Fruit fly (Drosophila melanogaster) whole organism, embryonic: ENCODE results near the gene CG3071.

Experiments
- Asciz ChIP-seq: fragments of 200-800 bp; sonication (Bioruptor generic); optimal IDR thresholded peaks from 2 replicates; lab custom pipeline; 2017; ENCODE audit warnings: missing biosample characterization, mild to moderate bottlenecking, missing genetic modification characterization, missing genetic modification reagents
- BtbVII ChIP-seq: fragments of 200-800 bp; sonication (Bioruptor generic); optimal IDR thresholded peaks from 3 replicates; lab custom pipeline; 2017; ENCODE audit warnings: missing biosample characterization, mild to moderate bottlenecking, missing genetic modification characterization
- CG10267 ChIP-seq: fragments of 200-800 bp; sonication (Bioruptor generic); optimal IDR thresholded peaks from 2 replicates; lab custom pipeline; 2018; ENCODE audit warnings: missing biosample characterization, mild to moderate bottlenecking, missing genetic modification characterization, moderate library complexity
- CG11456 ChIP-seq: fragments of 200-800 bp; sonication (Bioruptor generic); IDR thresholded peaks from 3 replicates; pipeline ENCODE4 v1.3.6; 2022; ENCODE audit warnings: missing biosample characterization, missing genetic modification characterization
- CG12104 ChIP-seq: fragments of 200-800 bp; sonication (Bioruptor generic); optimal IDR thresholded peaks from 3 replicates; lab custom pipeline; 2016; ENCODE audit warnings: missing biosample characterization, missing genetic modification characterization
- CG12299 ChIP-seq: fragments of 200-800 bp; sonication (Bioruptor generic); optimal IDR thresholded peaks from 2 replicates; lab custom pipeline; 2018; ENCODE audit warnings: missing biosample characterization, mild to moderate bottlenecking, missing genetic modification characterization
- CG12659 ChIP-seq: fragments of 200-800 bp; sonication (Bioruptor generic); optimal IDR thresholded peaks from 3 replicates; lab custom pipeline; 2017; ENCODE audit warnings: mild to moderate bottlenecking, missing biosample characterization, missing genetic modification reagents, missing genetic modification characterization
- CG13296 ChIP-seq: fragments of 200-800 bp; sonication (Bioruptor generic); optimal IDR thresholded peaks from 3 replicates; lab custom pipeline; 2018; ENCODE audit warnings: missing biosample characterization, mild to moderate bottlenecking, missing genetic modification characterization
- CG13775 ChIP-seq: fragments of 200-800 bp; sonication (Bioruptor generic); optimal IDR thresholded peaks from 3 replicates; lab custom pipeline; 2017; ENCODE audit warnings: missing biosample characterization, mild to moderate bottlenecking, missing genetic modification characterization
- CG1603 ChIP-seq: fragments of 200-800 bp; sonication (Bioruptor generic); optimal IDR thresholded peaks from 2 replicates; lab custom pipeline; 2019; ENCODE audit warnings: missing biosample characterization, mild to moderate bottlenecking, missing genetic modification characterization, moderate library complexity
- CG16863 ChIP-seq: fragments of 200-800 bp; sonication (Bioruptor generic); optimal IDR thresholded peaks from 3 replicates; lab custom pipeline; 2016; ENCODE audit warnings: missing biosample characterization, missing genetic modification characterization
- CG17359 ChIP-seq: fragments of 200-800 bp; sonication (Bioruptor generic); optimal IDR thresholded peaks from 3 replicates; lab custom pipeline; 2018; ENCODE audit warnings: missing biosample characterization, mild to moderate bottlenecking, missing genetic modification characterization, moderate library complexity
- CG17829 ChIP-seq: fragments of 200-800 bp; optimal IDR thresholded peaks from 2 replicates; lab custom pipeline; 2019; ENCODE audit warnings: missing biosample characterization, mild to moderate bottlenecking, missing genetic modification characterization, moderate library complexity
- CG1792 ChIP-seq: fragments of 200-800 bp; sonication (Bioruptor generic); optimal IDR thresholded peaks from 2 replicates; lab custom pipeline; 2016; ENCODE audit warnings: missing biosample characterization, missing genetic modification characterization
- CG18262 ChIP-seq: fragments of 200-800 bp; optimal IDR thresholded peaks from 3 replicates; lab custom pipeline; 2019; ENCODE audit warnings: missing biosample characterization, mild to moderate bottlenecking, missing genetic modification characterization, moderate library complexity
- CG2712 ChIP-seq: fragments of 200-800 bp; optimal IDR thresholded peaks from 3 replicates; lab custom pipeline; 2019; ENCODE audit warnings: missing biosample characterization, mild to moderate bottlenecking, missing genetic modification characterization, moderate library complexity
- CG31224 ChIP-seq: fragments of 200-800 bp; sonication (Bioruptor generic); IDR thresholded peaks from 2 replicates; pipeline ENCODE4 v1.3.6; 2022; ENCODE audit warnings: missing biosample characterization, missing genetic modification characterization
- CG3847 ChIP-seq: fragments of 200-800 bp; sonication (Bioruptor generic); IDR thresholded peaks from 2 replicates; pipeline ENCODE4 v1.3.6; 2022; ENCODE audit warnings: missing biosample characterization, missing genetic modification characterization
- CG4360 ChIP-seq: fragments of 200-800 bp; sonication (Bioruptor generic); IDR thresholded peaks from 2 replicates; pipeline ENCODE4 v1.3.6; 2022; ENCODE audit warnings: missing biosample characterization, missing genetic modification characterization
- CG4707 ChIP-seq: fragments of 200-800 bp; sonication (Bioruptor generic); optimal IDR thresholded peaks from 2 replicates; lab custom pipeline; 2018; ENCODE audit warnings: missing biosample characterization, mild to moderate bottlenecking, missing genetic modification characterization, moderate library complexity
- CG4730 ChIP-seq: fragments of 200-800 bp; sonication (Bioruptor generic); IDR thresholded peaks from 2 replicates; pipeline ENCODE4 v1.3.6; 2022; ENCODE audit warnings: missing biosample characterization, missing genetic modification characterization
- CG6765 ChIP-seq: fragments of 200-800 bp; sonication (Bioruptor generic); optimal IDR thresholded peaks from 3 replicates; lab custom pipeline; 2017; ENCODE audit warnings: missing biosample characterization, mild to moderate bottlenecking, missing genetic modification characterization
- CG7372 ChIP-seq: fragments of 200-800 bp; sonication (Bioruptor generic); IDR thresholded peaks from 2 replicates; pipeline ENCODE4 v1.3.6; 2022; ENCODE audit warnings: missing biosample characterization, missing genetic modification characterization
- CG7786 ChIP-seq: fragments of 200-800 bp; sonication (Bioruptor generic); optimal IDR thresholded peaks from 2 replicates; lab custom pipeline; 2016; ENCODE audit warnings: missing biosample characterization, missing genetic modification characterization
- CG8290 ChIP-seq, 3 experiments: fragments of 200-800 bp; sonication (Bioruptor generic); optimal IDR thresholded peaks; 2 replicates each; lab custom pipeline; 2016 to 2019; ENCODE audit warnings: missing biosample characterization in 3 of 3, missing genetic modification characterization in 3 of 3, mild to moderate bottlenecking in 2 of 3, moderate library complexity in 1 of 3
- CG9609 ChIP-seq: fragments of 200-800 bp; sonication (Bioruptor generic); optimal IDR thresholded peaks from 3 replicates; lab custom pipeline; 2016; ENCODE audit warnings: missing biosample characterization, missing genetic modification characterization
- Camta ChIP-seq: fragments of 200-800 bp; sonication (Bioruptor generic); optimal IDR thresholded peaks from 2 replicates; lab custom pipeline; 2016; ENCODE audit warnings: missing biosample characterization, missing genetic modification characterization
- D19A ChIP-seq: fragments of 200-800 bp; optimal IDR thresholded peaks from 3 replicates; lab custom pipeline; 2019; ENCODE audit warnings: missing biosample characterization, mild to moderate bottlenecking, missing genetic modification characterization, moderate library complexity
- D19B ChIP-seq: fragments of 200-800 bp; sonication (Bioruptor generic); optimal IDR thresholded peaks from 2 replicates; lab custom pipeline; 2017; ENCODE audit warnings: missing biosample characterization, mild to moderate bottlenecking, missing genetic modification characterization
- Dek ChIP-seq: fragments of 200-800 bp; sonication (Bioruptor generic); optimal IDR thresholded peaks from 3 replicates; lab custom pipeline; 2019; ENCODE audit warnings: missing biosample characterization, mild to moderate bottlenecking, missing genetic modification characterization, moderate library complexity
- Ets65A ChIP-seq: fragments of 200-800 bp; sonication (Bioruptor generic); peaks from one replicate; lab custom pipeline; 2016; ENCODE audit warnings: missing biosample characterization, missing genetic modification characterization
- Gsc ChIP-seq: fragments of 200-800 bp; sonication (Bioruptor generic); IDR thresholded peaks from 2 replicates; pipeline ENCODE4 v1.3.6; 2022; ENCODE audit warnings: missing biosample characterization, missing genetic modification characterization
- Hr3 ChIP-seq: fragments of 200-800 bp; sonication (Bioruptor generic); optimal IDR thresholded peaks from 3 replicates; lab custom pipeline; 2016; ENCODE audit warnings: missing biosample characterization, missing genetic modification characterization
- Myb ChIP-seq: fragments of 200-800 bp; sonication (Bioruptor generic); optimal IDR thresholded peaks from 2 replicates; lab custom pipeline; 2016; ENCODE audit warnings: missing biosample characterization, missing genetic modification characterization
- Sry-β ChIP-seq: fragments of 200-800 bp; sonication (Bioruptor generic); optimal IDR thresholded peaks from 2 replicates; lab custom pipeline; 2018; ENCODE audit warnings: missing biosample characterization, mild to moderate bottlenecking, missing genetic modification characterization, moderate library complexity
- Vsx1 ChIP-seq: fragments of 200-800 bp; sonication (Bioruptor generic); optimal IDR thresholded peaks from 2 replicates; lab custom pipeline; 2017; ENCODE audit warnings: missing biosample characterization, mild to moderate bottlenecking, missing genetic modification characterization, missing genetic modification reagents
- btn ChIP-seq: fragments of 200-800 bp; sonication (Bioruptor generic); optimal IDR thresholded peaks from 2 replicates; lab custom pipeline; 2016; ENCODE audit warnings: missing biosample characterization, missing genetic modification characterization
- eyg ChIP-seq: fragments of 200-800 bp; sonication (Bioruptor generic); optimal IDR thresholded peaks from 3 replicates; lab custom pipeline; 2016; ENCODE audit warnings: missing biosample characterization, missing genetic modification characterization
- jigr1 ChIP-seq: fragments of 200-800 bp; sonication (Bioruptor generic); IDR thresholded peaks from 3 replicates; pipeline ENCODE4 v1.3.6; 2022; ENCODE audit warnings: missing biosample characterization, missing genetic modification characterization
- ken ChIP-seq: fragments of 200-800 bp; sonication (Bioruptor generic); IDR thresholded peaks from 3 replicates; pipeline ENCODE4 v1.3.6; 2022; ENCODE audit warnings: missing biosample characterization, missing genetic modification characterization
- lov ChIP-seq, 2 experiments: fragments of 200-800 bp in 1 of 2; fragments of >200 bp in 1 of 2; sonication (Bioruptor generic) in 1 of 2; IDR thresholded peaks in 1 of 2; optimal IDR thresholded peaks in 1 of 2; 2 replicates in 1 of 2; 3 replicates in 1 of 2; pipeline versions ENCODE4 v1.3.6 to Lab custom; 2017 to 2022; ENCODE audit warnings: missing biosample characterization in 1 of 2, missing genetic modification characterization in 1 of 2
- mld ChIP-seq: fragments of 200-800 bp; sonication (Bioruptor generic); IDR thresholded peaks from 3 replicates; pipeline ENCODE4 v1.3.6; 2022; ENCODE audit warnings: missing biosample characterization, missing genetic modification characterization; ENCODE audit not compliant: partially characterized antibody
- odd ChIP-seq: fragments of 200-800 bp; sonication (Bioruptor generic); optimal IDR thresholded peaks from 2 replicates; lab custom pipeline; 2017; ENCODE audit warnings: missing biosample characterization, mild to moderate bottlenecking, missing genetic modification characterization
- pb ChIP-seq: fragments of 200-800 bp; sonication (Bioruptor generic); optimal IDR thresholded peaks from 3 replicates; lab custom pipeline; 2016; ENCODE audit warnings: missing biosample characterization, missing genetic modification characterization
- seq ChIP-seq: fragments of 200-800 bp; sonication (Bioruptor generic); IDR thresholded peaks from 2 replicates; pipeline ENCODE4 v1.3.6; 2022; ENCODE audit warnings: missing biosample characterization, missing genetic modification characterization
- sisA ChIP-seq: fragments of 200-800 bp; sonication (Bioruptor generic); IDR thresholded peaks from 2 replicates; pipeline ENCODE4 v1.3.6; 2022; ENCODE audit warnings: missing biosample characterization, missing genetic modification characterization
- so ChIP-seq: fragments of 200-800 bp; sonication (Bioruptor generic); IDR thresholded peaks from 3 replicates; pipeline ENCODE4 v1.3.6; 2022; ENCODE audit warnings: missing biosample characterization, missing genetic modification characterization
- tgo ChIP-seq: fragments of 200-800 bp; sonication (Bioruptor generic); IDR thresholded peaks from 3 replicates; pipeline ENCODE4 v1.3.6; 2022; ENCODE audit warnings: missing biosample characterization, missing genetic modification characterization
- tx ChIP-seq: fragments of 200-800 bp; sonication (Bioruptor generic); optimal IDR thresholded peaks from 2 replicates; lab custom pipeline; 2016; ENCODE audit warnings: missing biosample characterization, missing genetic modification characterization
- z ChIP-seq: fragments of 200-800 bp; sonication (Bioruptor generic); IDR thresholded peaks from 3 replicates; pipeline ENCODE4 v1.3.6; 2022; ENCODE audit warnings: missing biosample characterization, missing genetic modification characterization

The CG3071 gene

DNA sequence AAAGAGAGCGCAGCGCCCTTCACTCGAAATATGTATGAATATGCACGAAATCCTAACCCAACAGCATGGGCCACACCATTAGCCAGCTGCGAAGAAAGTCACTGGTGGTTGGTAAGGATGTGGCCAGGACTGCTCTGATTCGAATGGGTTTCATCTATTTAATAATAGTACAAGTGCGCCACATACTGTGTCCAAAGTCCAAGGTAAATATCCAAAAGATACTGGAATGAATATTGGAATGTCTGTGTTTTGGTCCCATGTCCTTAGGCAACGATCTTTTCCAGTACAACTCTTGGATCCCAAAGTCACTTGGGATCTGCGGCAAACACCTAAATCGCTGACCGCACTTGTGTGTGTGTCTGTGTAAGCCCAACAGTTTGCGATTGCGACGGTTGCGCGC is 43.7 kb downstream of the CG3071 start (continued):
- TF ChIP-seq Sry-β (GFP tag; lab: Kevin White, UChicago) (no peak), tx (peak; percentile 45), CG12104 (GFP tag; lab: Kevin White, UChicago) (peak; percentile 46), so (GFP tag; lab: Robert Waterston, UW) (peak; percentile 64; the same call in 1 of the 3 replicates), CG31224 (GFP tag; lab: Robert Waterston, UW) (0 out of 2 replicates have a peak, but pooled peaks have one; percentile 23), CG4730 (peak; percentile 56), jigr1 (peak; percentile 64; the same call in 1 of the 3 replicates), CG8290 (GFP tag; optimal IDR thresholded peaks at IDR 0.05; lab: Kevin White, UChicago) (no peak), CG8290 (tag; optimal IDR thresholded peaks at IDR 0.05; lab: Kevin White, UChicago) (peak in 1 of 2 experiments; percentile 74), D19B (peak; percentile 22), Gsc (0 out of 2 replicates have a peak, but pooled peaks have one; percentile 10), mld (GFP tag; lab: Robert Waterston, UW) (no peak), CG3847 (GFP tag; lab: Robert Waterston, UW) (peak; percentile 17; the same call in 1 of the 2 replicates), CG1603 (peak; percentile 79), sisA (GFP tag; lab: Robert Waterston, UW) (peak; percentile 62), CG9609 (GFP tag; lab: Kevin White, UChicago) (peak; percentile 38), eyg (GFP tag; lab: Kevin White, UChicago) (peak; percentile 31), CG12299 (peak; percentile 17), CG11456 (GFP tag; lab: Robert Waterston, UW) (peak; percentile 43; the same call in 1 of the 3 replicates), Ets65A (GFP tag; lab: Kevin White, UChicago) (peak; percentile 21), pb (GFP tag; lab: Kevin White, UChicago) (peak; percentile 50), CG13775 (GFP tag; lab: Kevin White, UChicago) (peak; percentile 48), btn (GFP tag; lab: Kevin White, UChicago) (peak; percentile 18), CG6765 (GFP tag; lab: Kevin White, UChicago) (peak; percentile 36), Vsx1 (peak; percentile 37), CG7372 (0 out of 2 replicates have a peak, but pooled peaks have one; percentile 40), CG17829 (tag; lab: Kevin White, UChicago) (peak; percentile 16), Dek (tag; lab: Kevin White, UChicago) (peak; percentile 61), CG12659 (GFP tag; lab: Kevin White, UChicago) (peak; percentile 54), D19A (tag; lab: Kevin White, UChicago) (peak; percentile 35), CG10267 (peak; percentile 4), CG2712 (peak; percentile 70), CG4360 (GFP tag; lab: Robert Waterston, UW) (no peak), seq (GFP tag; lab: Robert Waterston, UW) (peak; percentile 66), CG1792 (peak; percentile 13), Hr3 (peak; percentile 36), CG18262 (tag; lab: Kevin White, UChicago) (peak; percentile 59), CG13296 (GFP tag; lab: Kevin White, UChicago) (peak; percentile 50), tgo (GFP tag; lab: Robert Waterston, UW) (peak; percentile 73), Asciz (peak; percentile 27), odd (GFP tag; lab: Kevin White, UChicago) (peak; percentile 10), CG4707 (GFP tag; lab: Kevin White, UChicago) (no peak), Camta (GFP tag; lab: Kevin White, UChicago) (peak; percentile 38), CG7786 (GFP tag; lab: Kevin White, UChicago) (peak; percentile 37), Myb (peak; percentile 34), CG17359 (peak; percentile 70), z (GFP tag; lab: Robert Waterston, UW) (no peak), CG16863 (peak; percentile 34), ken (peak; percentile 38; the same call in 1 of the 3 replicates), BtbVII (GFP tag; lab: Kevin White, UChicago) (peak; percentile 47), lov (optimal IDR thresholded peaks at IDR 0.05; lab: Kevin White, UChicago) (no peak), lov (GFP tag; IDR thresholded peaks at IDR 0.05; lab: Robert Waterston, UW) (no peak)
